Fruit fly (Drosophila melanogaster): ENCODE results near the gene Hs3st-B.
A peak's percentile ranks its signal among the peaks of the same experiment; 100 is the strongest.

Gene Hs3st-B

dm6 chrX:19248426-19249217 lies at the start of gene Hs3st-B (continued):
- TF ChIP-seq zf30C (GFP tag; optimal IDR thresholded peaks at IDR 0.05) (peak; percentile 61), CG2120 (GFP tag; optimal IDR thresholded peaks at IDR 0.05) (peak; percentile 32), CG17829 (tag; optimal IDR thresholded peaks at IDR 0.05) (peak; percentile 22), GATAe (GFP tag; conservative IDR thresholded peaks at IDR 0.05) (no peak), crol (GFP tag; IDR thresholded peaks at IDR 0.05) (0 out of 2 replicates have a peak, but pooled peaks have one; percentile 16), CG11695 (GFP tag; IDR thresholded peaks at IDR 0.05) (0 out of 3 replicates have a peak, but pooled peaks have one; percentile 40), CG9437 (GFP tag; optimal IDR thresholded peaks at IDR 0.05) (peak; percentile 26), CG7556 (GFP tag; optimal IDR thresholded peaks at IDR 0.05) (peak; percentile 65), Ets65A (GFP tag) (peak; percentile 87), Optix (GFP tag; IDR thresholded peaks at IDR 0.05) (0 out of 3 replicates have a peak, but pooled peaks have one; percentile 27), lilli (GFP tag; optimal IDR thresholded peaks at IDR 0.05) (peak; percentile 24), row (GFP tag; IDR thresholded peaks at IDR 0.05) (0 out of 3 replicates have a peak, but pooled peaks have one; percentile 24), Meics (GFP tag; optimal IDR thresholded peaks at IDR 0.05) (peak; percentile 50), Deaf1 (tag; optimal IDR thresholded peaks at IDR 0.05) (peak; percentile 48), Ssrp (tag; optimal IDR thresholded peaks at IDR 0.05) (peak; percentile 22)

dm6 chrX:19201630-19202029 lies 46.8 kb upstream of the Hs3st-B start, which contains the start of gene CG7990:
Gene CG7990 (minus strand): TSS chrX:19201979.
- TF ChIP-seq CG10462 (GFP tag; optimal IDR thresholded peaks at IDR 0.05) = peak; percentile 45
- TF ChIP-seq jing (GFP tag; optimal IDR thresholded peaks at IDR 0.05) = no peak
- TF ChIP-seq Bgb (GFP tag; IDR thresholded peaks at IDR 0.05; ENCODE audit: partially characterized antibody) = peak; percentile 62
- TF ChIP-seq Myb (GFP tag; optimal IDR thresholded peaks at IDR 0.05) = peak; percentile 78
- peak; percentile 60; the same call in 2 of the 3 replicates for TF ChIP-seq zen2 (GFP tag; IDR thresholded peaks at IDR 0.05; ENCODE audit: partially characterized antibody)
- TF ChIP-seq CG34224 (GFP tag; IDR thresholded peaks at IDR 0.05; ENCODE audit: partially characterized antibody) = peak; percentile 6; the same call in 1 of the 3 replicates
- TF ChIP-seq grau (tag; optimal IDR thresholded peaks at IDR 0.05) = no peak
- TF ChIP-seq chinmo (GFP tag; IDR thresholded peaks at IDR 0.05; ENCODE audit: partially characterized antibody) = 0 out of 4 replicates have a peak, but pooled peaks have one; percentile 29
- TF ChIP-seq CG9797 (GFP tag; optimal IDR thresholded peaks at IDR 0.05) = peak; percentile 66
- TF ChIP-seq oc (tag; optimal IDR thresholded peaks at IDR 0.05) = peak; percentile 6
- no peak for TF ChIP-seq bigmax (GFP tag; optimal IDR thresholded peaks at IDR 0.05)
- peak; percentile 71 for TF ChIP-seq CG18011 (GFP tag; optimal IDR thresholded peaks at IDR 0.05)
- no peak for TF ChIP-seq CG10274 (GFP tag; optimal IDR thresholded peaks at IDR 0.05)
- 0 out of 2 replicates have a peak, but pooled peaks have one; percentile 13 for TF ChIP-seq inv (GFP tag; IDR thresholded peaks at IDR 0.05; ENCODE audit: partially characterized antibody)
- no peak for TF ChIP-seq CG14667 (GFP tag; IDR thresholded peaks at IDR 0.05)
- no peak for TF ChIP-seq Sry-β (GFP tag; optimal IDR thresholded peaks at IDR 0.05)
- no peak for TF ChIP-seq CG15011 (GFP tag; optimal IDR thresholded peaks at IDR 0.05)
- no peak for TF ChIP-seq CG2889 (GFP tag; IDR thresholded peaks at IDR 0.05)
- TF ChIP-seq CG12104 (GFP tag; optimal IDR thresholded peaks at IDR 0.05) = no peak
- TF ChIP-seq HmgZ (tag; optimal IDR thresholded peaks at IDR 0.05) = no peak
- 0 out of 3 replicates have a peak, but pooled peaks have one; percentile 29 for TF ChIP-seq CG16813 (GFP tag; IDR thresholded peaks at IDR 0.05; ENCODE audit: partially characterized antibody)
- TF ChIP-seq CG7928 (GFP tag; optimal IDR thresholded peaks at IDR 0.05) = no peak
- TF ChIP-seq bowl (GFP tag; IDR thresholded peaks at IDR 0.05) = no peak
- no peak for TF ChIP-seq mam (GFP tag; optimal IDR thresholded peaks at IDR 0.05)
- TF ChIP-seq unc-4 (GFP tag; IDR thresholded peaks at IDR 0.05; ENCODE audit: partially characterized antibody) = 0 out of 2 replicates have a peak, but pooled peaks have one; percentile 24
- no peak for TF ChIP-seq CG10267 (tag; optimal IDR thresholded peaks at IDR 0.05)
- TF ChIP-seq Dref (GFP tag; IDR thresholded peaks at IDR 0.05) = peak; percentile 44
- peak; percentile 27 for TF ChIP-seq CG17186 (GFP tag; optimal IDR thresholded peaks at IDR 0.05)
- 0 out of 3 replicates have a peak, but pooled peaks have one; percentile 14 for TF ChIP-seq CG14860 (GFP tag; IDR thresholded peaks at IDR 0.05; ENCODE audit: partially characterized antibody)
- TF ChIP-seq ewg (GFP tag; optimal IDR thresholded peaks at IDR 0.05) = peak; percentile 86
- no peak for TF ChIP-seq shn (GFP tag; optimal IDR thresholded peaks at IDR 0.05)
- TF ChIP-seq Lhr (GFP tag; optimal IDR thresholded peaks at IDR 0.05) = peak; percentile 26
